Fruit fly (Drosophila melanogaster): ENCODE data around the gene Alp11.

The Alp11 gene

DNA sequence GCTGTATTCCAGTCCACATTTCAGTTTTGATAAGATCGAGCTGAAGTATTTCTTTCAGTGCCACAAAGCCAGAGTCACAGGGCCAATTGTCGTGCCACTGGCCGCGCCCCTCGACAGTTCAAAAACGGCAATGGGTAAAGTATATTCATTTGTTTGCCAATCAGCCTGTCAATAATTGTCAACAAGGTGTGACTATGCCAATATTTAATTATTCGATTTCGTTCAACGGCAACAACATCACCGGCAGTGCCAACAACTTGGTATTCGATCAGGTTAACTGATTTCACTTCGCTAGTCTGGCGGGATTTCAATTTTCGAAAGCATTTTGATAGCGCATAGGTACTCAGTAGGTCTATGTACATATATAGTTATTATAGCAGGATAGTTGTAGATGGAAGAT is 14.9 kb downstream of the Alp11 start (continued):
- TF ChIP-seq CG3281 (GFP tag; optimal IDR thresholded peaks at IDR 0.05) (peak; percentile 11), Dfd (GFP tag; optimal IDR thresholded peaks at IDR 0.05) (no peak), lov (optimal IDR thresholded peaks at IDR 0.05) (no peak), lov (GFP tag; IDR thresholded peaks at IDR 0.05) (no peak), ara (GFP tag; IDR thresholded peaks at IDR 0.05) (no peak), fu2 (GFP tag; optimal IDR thresholded peaks at IDR 0.05) (no peak), CG42726 (GFP tag; IDR thresholded peaks at IDR 0.05; ENCODE audit: partially characterized antibody) (no peak), repo (GFP tag; optimal IDR thresholded peaks at IDR 0.05) (no peak), CG1233 (GFP tag; optimal IDR thresholded peaks at IDR 0.05) (peak; percentile 4), hth (optimal IDR thresholded peaks at IDR 0.05) (no peak), eve (GFP tag; optimal IDR thresholded peaks at IDR 0.05) (no peak), CG17186 (GFP tag; optimal IDR thresholded peaks at IDR 0.05) (no peak), tgo (GFP tag; IDR thresholded peaks at IDR 0.05) (0 out of 3 replicates have a peak, but pooled peaks have one; percentile 15), GATAe (GFP tag; conservative IDR thresholded peaks at IDR 0.05) (no peak), CG14965 (GFP tag; optimal IDR thresholded peaks at IDR 0.05; ENCODE audit: borderline replicate concordance) (no peak), CG16863 (GFP tag; optimal IDR thresholded peaks at IDR 0.05) (no peak), Hey (tag; optimal IDR thresholded peaks at IDR 0.05) (no peak), Pdp1 (GFP tag; optimal IDR thresholded peaks at IDR 0.05) (no peak), Oaz (GFP tag; IDR thresholded peaks at IDR 0.05) (no peak), CG14710 (tag; optimal IDR thresholded peaks at IDR 0.05) (no peak), ro (GFP tag; IDR thresholded peaks at IDR 0.05) (no peak), Ets97D (GFP tag; optimal IDR thresholded peaks at IDR 0.05) (no peak), CG4424 (GFP tag; optimal IDR thresholded peaks at IDR 0.05) (no peak), CG13624 (GFP tag; optimal IDR thresholded peaks at IDR 0.05) (no peak), Mes4 (GFP tag; optimal IDR thresholded peaks at IDR 0.05) (no peak), CG8478 (optimal IDR thresholded peaks at IDR 0.05) (no peak), CG43689 (GFP tag; IDR thresholded peaks at IDR 0.05) (0 out of 2 replicates have a peak, but pooled peaks have one; percentile 8), CG4730 (GFP tag; IDR thresholded peaks at IDR 0.05) (no peak), MESR4 (GFP tag; optimal IDR thresholded peaks at IDR 0.05) (no peak), bbx (GFP tag; IDR thresholded peaks at IDR 0.05; ENCODE audit: partially characterized antibody) (no peak), Fer2 (tag; optimal IDR thresholded peaks at IDR 0.05) (no peak), ewg (GFP tag; optimal IDR thresholded peaks at IDR 0.05) (no peak), ken (GFP tag; IDR thresholded peaks at IDR 0.05) (no peak), wdn (GFP tag; IDR thresholded peaks at IDR 0.05) (0 out of 2 replicates have a peak, but pooled peaks have one; percentile 24), oc (tag; optimal IDR thresholded peaks at IDR 0.05) (no peak), CG11723 (GFP tag; optimal IDR thresholded peaks at IDR 0.05) (no peak), jigr1 (GFP tag; IDR thresholded peaks at IDR 0.05) (no peak), bcd (GFP tag; optimal IDR thresholded peaks at IDR 0.05) (peak; percentile 4), CG2202 (tag; optimal IDR thresholded peaks at IDR 0.05) (no peak), dysf (GFP tag; IDR thresholded peaks at IDR 0.05) (0 out of 3 replicates have a peak, but pooled peaks have one; percentile 23), CG9876 (GFP tag; optimal IDR thresholded peaks at IDR 0.05) (no peak), zen2 (GFP tag; IDR thresholded peaks at IDR 0.05; ENCODE audit: partially characterized antibody) (no peak), Lhr (GFP tag; optimal IDR thresholded peaks at IDR 0.05) (no peak), CG12659 (GFP tag; optimal IDR thresholded peaks at IDR 0.05) (peak; percentile 6), CG31441 (GFP tag; IDR thresholded peaks at IDR 0.05) (no peak), Side (GFP tag; optimal IDR thresholded peaks at IDR 0.05) (no peak), CG6854 (GFP tag; optimal IDR thresholded peaks at IDR 0.05) (no peak), maf-S (GFP tag; optimal IDR thresholded peaks at IDR 0.05) (no peak), H2.0 (GFP tag; IDR thresholded peaks at IDR 0.05) (no peak), CG7271 (tag; optimal IDR thresholded peaks at IDR 0.05) (no peak), az2 (GFP tag; optimal IDR thresholded peaks at IDR 0.05) (no peak), hkb (optimal IDR thresholded peaks at IDR 0.05) (no peak), hkb (GFP tag; IDR thresholded peaks at IDR 0.05) (peak; percentile 41; the same call in 1 of the 2 replicates)

Data from whole organism, embryonic.